Worm (Caenorhabditis elegans) whole organism, L1 larva: ENCODE data around the gene nlp-18.

Experiments used
- C04F5.9 ChIP-seq: sonication (generic microtip); optimal IDR thresholded peaks from 2 replicates; lab custom pipeline; 2016; ENCODE audit warnings: missing genetic modification characterization, missing compliant biosample characterization
- aly-2 ChIP-seq: fragments of 150-350 bp; optimal IDR thresholded peaks from 2 replicates; lab custom pipeline; 2014; ENCODE audit warnings: missing biosample characterization, missing genetic modification characterization
- ceh-82 ChIP-seq, 3 experiments: fragments of 150-350 bp in 1 of 3; sonication (generic microtip) in 2 of 3; optimal IDR thresholded peaks; 2 replicates each; lab custom pipeline; 2014 to 2017; ENCODE audit warnings: missing biosample characterization in 3 of 3, missing genetic modification characterization in 3 of 3
- dpl-1 ChIP-seq, 3 experiments: fragments of 150-350 bp in 2 of 3; sonication (generic microtip) in 1 of 3; optimal IDR thresholded peaks; 2 replicates each; lab custom pipeline; 2014 to 2017; ENCODE audit warnings: missing biosample characterization in 3 of 3, missing genetic modification characterization in 3 of 3, missing genetic modification reagents in 3 of 3
- egl-13 ChIP-seq: sonication (generic microtip); optimal IDR thresholded peaks from 2 replicates; lab custom pipeline; 2016; ENCODE audit warnings: missing genotype, missing genetic modification reagents, missing genetic modification characterization, missing compliant biosample characterization
- egl-27 ChIP-seq, 2 experiments: fragments of 150-350 bp in 1 of 2; sonication (generic microtip); optimal IDR thresholded peaks; 3 replicates each; lab custom pipeline; 2017 to 2018; ENCODE audit warnings: missing biosample characterization in 2 of 2, missing genetic modification characterization in 2 of 2, missing genetic modification reagents in 2 of 2
- elt-2 ChIP-seq: sonication (generic microtip); optimal IDR thresholded peaks from 2 replicates; lab custom pipeline; 2016; ENCODE audit warnings: missing genetic modification characterization, mild to moderate bottlenecking, inconsistent platforms, missing compliant biosample characterization, missing genetic modification reagents
- elt-3 ChIP-seq, 6 experiments: fragments of 150-350 bp in 1 of 6; sonication (generic microtip); optimal IDR thresholded peaks; 2 replicates each; lab custom pipeline; 2017 to 2018; ENCODE audit warnings: missing biosample characterization in 6 of 6, missing genetic modification characterization in 6 of 6, inconsistent platforms in 1 of 6
- fkh-10 ChIP-seq: sonication (generic microtip); optimal IDR thresholded peaks from 2 replicates; lab custom pipeline; 2017; ENCODE audit warnings: missing biosample characterization, missing genetic modification reagents, missing genetic modification characterization
- fkh-4 ChIP-seq: sonication (generic microtip); optimal IDR thresholded peaks from 2 replicates; lab custom pipeline; 2016; ENCODE audit warnings: missing compliant biosample characterization, missing genetic modification characterization, borderline replicate concordance
- grh-1 ChIP-seq: fragments of 200-800 bp; sonication (Bioruptor generic); IDR thresholded peaks from 2 replicates; pipeline ENCODE4 v1.3.6; 2022; ENCODE audit warnings: missing genetic modification reagents, missing genetic modification characterization, missing compliant biosample characterization
- hpl-2 ChIP-seq: fragments of 150-350 bp; optimal IDR thresholded peaks from 2 replicates; lab custom pipeline; 2014; ENCODE audit warnings: missing biosample characterization, missing genetic modification reagents, missing genetic modification characterization
- irx-1 ChIP-seq: sonication (generic microtip); optimal IDR thresholded peaks from 2 replicates; lab custom pipeline; 2016; ENCODE audit warnings: missing genetic modification characterization, missing compliant biosample characterization
- jun-1 ChIP-seq: fragments of 150-350 bp; optimal IDR thresholded peaks from 2 replicates; lab custom pipeline; 2014; ENCODE audit warnings: missing biosample characterization, missing genetic modification reagents, missing genetic modification characterization
- lin-13 ChIP-seq: fragments of 150-350 bp; optimal IDR thresholded peaks from 2 replicates; lab custom pipeline; 2014; ENCODE audit warnings: missing biosample characterization, missing genetic modification reagents, missing genetic modification characterization
- lin-14 ChIP-seq: fragments of 200-800 bp; sonication (Bioruptor generic); optimal IDR thresholded peaks from 2 replicates; lab custom pipeline; 2018; ENCODE audit warnings: mild to moderate bottlenecking, missing genetic modification characterization, moderate library complexity, missing compliant biosample characterization
- lin-39 ChIP-seq: fragments of 150-350 bp; optimal IDR thresholded peaks from 2 replicates; lab custom pipeline; 2014; ENCODE audit warnings: missing biosample characterization, missing genetic modification reagents, missing genetic modification characterization
- lsy-2 ChIP-seq, 2 experiments: fragments of 150-350 bp; optimal IDR thresholded peaks; 2 replicates each; lab custom pipeline; 2014; ENCODE audit warnings: missing biosample characterization in 2 of 2, missing genetic modification characterization in 2 of 2
- mdl-1 ChIP-seq, 2 experiments: fragments of 150-350 bp; optimal IDR thresholded peaks; 2 replicates each; lab custom pipeline; 2014 to 2017; ENCODE audit warnings: missing biosample characterization in 2 of 2, missing genetic modification characterization in 2 of 2, inconsistent platforms in 1 of 2
- mep-1 ChIP-seq: fragments of 150-350 bp; optimal IDR thresholded peaks from 2 replicates; lab custom pipeline; 2014; ENCODE audit warnings: missing biosample characterization, missing genetic modification characterization
- nhr-12 ChIP-seq: sonication (generic microtip); optimal IDR thresholded peaks from 2 replicates; lab custom pipeline; 2017; ENCODE audit warnings: missing biosample characterization, missing genetic modification characterization
- nhr-20 ChIP-seq: sonication (generic microtip); optimal IDR thresholded peaks from 2 replicates; lab custom pipeline; 2016; ENCODE audit warnings: mild to moderate bottlenecking, missing genetic modification characterization, missing compliant biosample characterization
- nhr-47 ChIP-seq: sonication (generic microtip); optimal IDR thresholded peaks from 2 replicates; lab custom pipeline; 2016; ENCODE audit warnings: mild to moderate bottlenecking, missing genetic modification characterization, moderate library complexity, missing compliant biosample characterization
- nhr-71 ChIP-seq: sonication (generic microtip); optimal IDR thresholded peaks from 2 replicates; lab custom pipeline; 2016; ENCODE audit warnings: mild to moderate bottlenecking, missing genetic modification characterization, moderate library complexity, missing compliant biosample characterization
- nhr-76 ChIP-seq: sonication (generic microtip); optimal IDR thresholded peaks from 2 replicates; lab custom pipeline; 2017; ENCODE audit warnings: missing biosample characterization, missing genetic modification characterization
- nhr-84 ChIP-seq: sonication (generic microtip); optimal IDR thresholded peaks from 2 replicates; lab custom pipeline; 2017; ENCODE audit warnings: missing biosample characterization, missing genetic modification characterization
- nhr-85 ChIP-seq: sonication (generic microtip); peaks from one replicate; lab custom pipeline; 2016; ENCODE audit warnings: missing genetic modification characterization, inconsistent platforms, missing compliant biosample characterization
- pag-3 ChIP-seq: sonication (generic microtip); optimal IDR thresholded peaks from 2 replicates; lab custom pipeline; 2017; ENCODE audit warnings: missing genetic modification characterization, mild to moderate bottlenecking, missing compliant biosample characterization, antibody characterized with exemption, borderline replicate concordance; ENCODE audit not compliant: insufficient read depth
- snpc-4 ChIP-seq: fragments of 150-350 bp; optimal IDR thresholded peaks from 2 replicates; lab custom pipeline; 2014; ENCODE audit warnings: missing biosample characterization, missing genetic modification characterization
- snu-23 ChIP-seq: sonication (generic microtip); optimal IDR thresholded peaks from 2 replicates; lab custom pipeline; 2016; ENCODE audit warnings: missing genetic modification characterization, missing compliant biosample characterization
- sox-4 ChIP-seq: sonication (generic microtip); optimal IDR thresholded peaks from 2 replicates; lab custom pipeline; 2016; ENCODE audit warnings: missing genetic modification characterization, missing compliant biosample characterization
- sptf-1 ChIP-seq: fragments of 150-350 bp; optimal IDR thresholded peaks from 2 replicates; lab custom pipeline; 2014; ENCODE audit warnings: missing biosample characterization, missing genetic modification characterization
- unc-86 ChIP-seq: sonication (generic microtip); optimal IDR thresholded peaks from 2 replicates; lab custom pipeline; 2016; ENCODE audit warnings: missing genetic modification characterization, missing compliant biosample characterization
- unc-98 ChIP-seq: fragments of 200-800 bp; sonication (Bioruptor generic); IDR thresholded peaks from 2 replicates; pipeline ENCODE4 v1.3.6; 2022; ENCODE audit warnings: missing genetic modification characterization, missing compliant biosample characterization
- zip-4 ChIP-seq: fragments of 200-800 bp; sonication (Bioruptor generic); optimal IDR thresholded peaks from 2 replicates; lab custom pipeline; 2018; ENCODE audit warnings: mild to moderate bottlenecking, missing genetic modification characterization, moderate library complexity, missing compliant biosample characterization

nlp-18 gene

DNA sequence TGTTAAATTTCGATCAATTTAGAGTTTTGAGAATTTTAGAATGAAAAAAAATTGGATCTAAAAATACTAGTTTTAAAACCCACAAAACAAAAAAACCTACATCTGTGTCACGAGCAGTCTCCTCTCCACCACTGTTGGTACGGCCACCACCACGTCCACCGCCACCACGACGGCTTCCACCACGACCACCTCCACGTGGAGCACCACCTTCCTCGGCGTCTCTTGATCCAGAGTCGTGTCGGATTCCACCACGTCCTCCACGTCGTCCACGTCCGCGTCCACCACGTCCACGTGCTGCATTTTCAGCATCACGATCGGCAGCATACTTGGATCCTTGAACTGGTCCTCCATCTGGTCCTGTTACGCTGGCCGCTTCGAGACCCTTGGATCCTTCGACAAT, 9.9 kb upstream of the nlp-18 start:
- TF ChIP-seq snpc-4 (tag; lab: Kevin White, UChicago) (no peak), nhr-85 (tag; lab: Kevin White, UChicago) (peak; percentile 48), C04F5.9 (no peak)

DNA sequence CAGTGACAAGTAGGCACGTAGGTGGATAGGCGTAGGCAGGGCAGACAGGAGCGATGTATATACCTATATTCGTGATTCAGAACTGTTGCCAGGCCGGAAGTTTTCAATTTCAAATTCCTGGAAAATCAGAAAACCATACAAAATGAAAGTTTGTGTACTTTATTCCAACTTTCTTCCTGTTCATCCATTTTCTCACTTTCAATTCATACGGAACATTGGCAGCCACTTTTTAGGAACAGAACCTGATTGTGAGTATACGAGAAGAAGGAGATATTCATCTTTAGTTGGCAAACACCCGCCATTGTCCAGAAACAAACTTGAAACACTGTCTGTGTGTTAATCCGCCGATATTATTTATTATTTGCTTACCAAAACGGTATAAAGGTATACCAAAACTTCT, 5.6 kb upstream of the nlp-18 start, which contains the start of gene srlf-15:
Gene srlf-15, plus strand, starts transcription at position 301 of the 400 bp plus-strand sequence.
- no peak for TF ChIP-seq unc-98
- TF ChIP-seq lsy-2 (tag; optimal IDR thresholded peaks at IDR 0.05; lab: Kevin White, UChicago), result no peak
- no peak for TF ChIP-seq zip-4
- no peak for TF ChIP-seq nhr-84 (tag; lab: Kevin White, UChicago)
- TF ChIP-seq C04F5.9, result no peak
- TF ChIP-seq nhr-12, result no peak
- no peak for TF ChIP-seq nhr-20 (tag; lab: Kevin White, UChicago)
- TF ChIP-seq snu-23 (GFP tag; lab: Kevin White, UChicago), result no peak
- no peak for TF ChIP-seq aly-2 (tag; lab: Kevin White, UChicago)
- no peak for TF ChIP-seq sox-4
- no peak for TF ChIP-seq nhr-76 (tag; lab: Kevin White, UChicago)
- TF ChIP-seq lin-14 (GFP tag; lab: Kevin White, UChicago), result no peak
- TF ChIP-seq mep-1 (tag; lab: Kevin White, UChicago), result no peak
- no peak for TF ChIP-seq grh-1
- TF ChIP-seq sptf-1, result no peak
- no peak for TF ChIP-seq unc-86 (tag; lab: Kevin White, UChicago)
- no peak for TF ChIP-seq pag-3 (tag; lab: Kevin White, UChicago)
- no peak for TF ChIP-seq egl-27 (tag; optimal IDR thresholded peaks at IDR 0.05; lab: Kevin White, UChicago)

DNA sequence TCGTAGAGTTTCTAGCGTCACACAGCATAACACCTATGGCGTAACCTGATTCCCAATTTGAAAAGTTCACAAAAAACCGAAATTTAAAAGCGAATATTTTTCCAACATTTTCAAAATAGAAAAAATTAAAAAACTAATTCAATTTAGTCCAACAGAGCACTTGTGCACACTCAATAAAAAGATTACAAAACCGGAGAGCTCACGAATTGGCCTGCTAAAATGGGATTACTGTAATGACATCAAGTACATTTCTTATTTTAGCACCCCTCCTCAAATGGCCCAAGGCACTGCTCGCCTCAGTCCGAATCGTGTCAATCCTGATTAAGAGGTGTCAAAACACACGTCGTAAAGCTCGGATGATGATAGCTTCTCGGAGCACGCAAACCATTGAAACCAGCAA, 2.6 kb upstream of the nlp-18 start:
- TF ChIP-seq ceh-82 (tag; optimal IDR thresholded peaks at IDR 0.05; lab: Kevin White, UChicago), result no peak

DNA sequence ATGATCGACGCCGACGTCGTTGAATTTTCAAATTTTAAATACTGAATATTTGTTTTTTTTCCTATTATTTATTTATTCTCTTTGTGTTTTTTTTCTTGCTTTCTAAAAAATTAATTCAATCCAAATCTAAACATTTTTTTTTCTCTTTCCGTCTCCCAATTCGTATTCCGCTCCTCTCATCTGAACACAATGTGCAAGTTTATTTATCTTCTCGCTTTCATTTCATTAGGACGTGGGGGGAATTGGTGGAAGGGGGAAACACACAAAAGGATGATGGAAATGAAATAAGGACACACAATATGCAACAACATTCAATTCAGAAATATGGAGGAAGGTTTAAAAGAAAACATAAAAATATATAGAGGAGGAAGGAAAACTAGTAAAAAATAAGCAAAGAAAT, 2.4 kb downstream of the nlp-18 start:
- TF ChIP-seq lin-14 (GFP tag; lab: Kevin White, UChicago), result peak; percentile 7
- no peak for TF ChIP-seq C04F5.9
- peak; percentile 9 for TF ChIP-seq aly-2 (tag; lab: Kevin White, UChicago)
- TF ChIP-seq, all 84 proteins: peak for 2

DNA sequence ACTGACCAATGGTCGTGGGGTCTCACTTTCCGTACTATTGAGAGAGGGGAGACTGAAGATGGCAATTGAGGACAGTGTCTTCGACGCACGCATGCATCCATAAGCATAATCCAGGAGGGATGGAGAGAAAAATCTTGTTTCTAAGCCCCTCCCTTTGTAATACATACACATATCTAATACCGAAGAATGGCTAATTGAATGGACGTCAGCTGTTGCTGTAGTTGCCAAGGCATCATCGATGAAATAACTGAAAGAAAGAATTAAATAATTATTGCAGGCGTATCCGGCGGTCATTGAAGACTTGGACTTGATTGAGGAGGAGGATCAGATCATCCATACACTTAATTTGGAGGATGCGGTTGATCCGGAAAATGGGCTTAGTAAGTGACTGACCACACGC, 4.6 kb downstream of the nlp-18 start, which contains the start of gene F33A8.7:
Gene F33A8.7, minus strand, starts transcription at position 101 of the 400 bp plus-strand sequence.
- no peak for TF ChIP-seq nhr-71 (tag; lab: Kevin White, UChicago)
- no peak for TF ChIP-seq nhr-20 (tag; lab: Kevin White, UChicago)
- no peak for TF ChIP-seq egl-27 (tag; optimal IDR thresholded peaks at IDR 0.05; lab: Kevin White, UChicago)
- no peak for TF ChIP-seq egl-13 (tag; lab: Kevin White, UChicago)
- no peak for TF ChIP-seq pag-3 (tag; lab: Kevin White, UChicago)
- no peak for TF ChIP-seq lin-13
- TF ChIP-seq jun-1, result no peak
- TF ChIP-seq C04F5.9, result no peak
- no peak for TF ChIP-seq mdl-1 (tag; optimal IDR thresholded peaks at IDR 0.05; lab: Kevin White, UChicago)
- no peak for TF ChIP-seq elt-3 (tag; optimal IDR thresholded peaks at IDR 0.05; lab: Kevin White, UChicago)
- no peak for TF ChIP-seq dpl-1 (GFP tag; optimal IDR thresholded peaks at IDR 0.05; lab: Kevin White, UChicago)
- TF ChIP-seq fkh-10 (GFP tag; lab: Kevin White, UChicago), result no peak
- no peak for TF ChIP-seq fkh-4 (tag; lab: Kevin White, UChicago)
- no peak for TF ChIP-seq elt-2
- TF ChIP-seq lin-14 (GFP tag; lab: Kevin White, UChicago), result no peak
- no peak for TF ChIP-seq hpl-2
- no peak for TF ChIP-seq irx-1
- no peak for TF ChIP-seq nhr-47 (tag; lab: Kevin White, UChicago)
- TF ChIP-seq lin-39, result no peak
